Worm (Caenorhabditis elegans): ENCODE data around the gene dlc-4.

DNA sequence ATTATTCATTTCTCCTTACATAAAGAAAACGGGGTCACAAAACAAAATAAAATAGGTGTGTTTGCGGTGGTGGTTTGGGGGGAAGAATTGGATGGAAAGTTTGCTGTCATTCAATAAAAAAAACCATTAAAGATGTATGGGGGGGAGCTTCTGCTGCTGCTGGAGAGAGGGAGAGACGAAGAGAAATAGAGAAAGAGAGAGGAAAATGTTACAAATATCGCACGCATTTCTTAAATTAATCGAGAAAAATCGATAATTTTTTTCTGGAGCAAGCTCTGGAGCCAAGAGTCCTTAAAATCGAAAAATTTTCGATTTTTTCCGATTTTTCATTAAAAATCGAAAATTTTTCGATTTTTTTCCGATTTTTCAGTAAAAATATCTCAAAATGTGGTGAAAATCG, 39.7 kb downstream of the dlc-4 start:
- TF ChIP-seq ama-1 (optimal IDR thresholded peaks at IDR 0.05) (no peak), ama-1 (GFP tag; optimal IDR thresholded peaks at IDR 0.05) (peak in 1 of 2 experiments; percentile 43), Y79H2A.3 (GFP tag; conservative IDR thresholded peaks at IDR 0.05) (no peak), ets-4 (GFP tag; optimal IDR thresholded peaks at IDR 0.05) (no peak), ceh-58 (GFP tag; IDR thresholded peaks at IDR 0.05) (no peak), repo-1 (tag; optimal IDR thresholded peaks at IDR 0.05) (no peak), egl-44 (GFP tag; IDR thresholded peaks at IDR 0.05) (0 out of 2 replicates have a peak, but pooled peaks have one; percentile 34)

All from whole organism, young adult.